Fruit fly (Drosophila melanogaster): ENCODE measurements around the gene CG8565.

CG8565 gene

DNA sequence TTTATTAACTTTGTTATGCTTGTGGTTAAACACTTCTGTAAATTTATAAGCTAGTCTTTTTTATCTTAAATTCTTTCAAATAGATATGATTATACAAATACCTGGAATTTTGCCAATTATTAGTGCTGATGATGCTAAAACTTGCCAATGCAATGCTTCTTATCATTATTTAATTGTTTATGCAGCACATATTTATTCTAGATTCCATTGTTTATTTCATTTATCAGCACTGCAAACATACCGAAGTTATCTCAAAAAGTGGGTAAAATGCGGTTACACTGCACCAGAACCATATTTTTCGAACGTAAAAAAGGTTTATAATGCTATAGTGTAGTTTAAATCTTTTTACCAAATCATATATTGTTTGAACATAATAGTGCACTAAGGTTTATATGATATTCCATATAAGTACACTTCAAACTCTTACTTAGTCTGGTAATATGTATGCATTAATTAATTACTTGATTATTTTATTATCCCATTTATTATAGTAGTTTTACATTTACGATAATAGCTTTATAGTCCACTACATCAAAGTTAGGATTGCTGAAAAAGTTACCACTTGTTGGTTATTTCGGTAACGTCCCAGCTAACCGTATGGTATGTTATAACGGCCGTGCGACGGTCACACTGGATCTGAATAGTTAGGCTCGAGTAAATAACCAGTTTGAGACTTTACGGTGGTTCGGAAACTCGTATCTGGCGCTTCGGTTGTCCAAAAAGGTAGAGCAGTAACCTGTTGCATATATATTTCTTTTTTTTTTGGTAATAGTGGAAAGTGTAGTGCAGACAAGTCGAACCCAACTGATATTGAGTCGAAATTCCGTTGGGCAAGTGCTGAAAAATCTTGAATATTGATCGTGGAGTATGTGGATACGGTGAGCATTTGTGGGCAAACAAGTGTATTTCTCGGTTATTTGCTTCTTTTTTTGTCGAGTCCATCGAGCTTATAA, 49.1 kb upstream of the CG8565 start, which contains the start of gene Rhp (continued):
- TF ChIP-seq fkh (GFP tag; optimal IDR thresholded peaks at IDR 0.05) (peak; percentile 64), CG9139 (GFP tag; optimal IDR thresholded peaks at IDR 0.05) (peak; percentile 69), dac (GFP tag; optimal IDR thresholded peaks at IDR 0.05) (no peak), svp (GFP tag) (no peak), Eip93F (GFP tag; optimal IDR thresholded peaks at IDR 0.05) (no peak), CG3919 (GFP tag; optimal IDR thresholded peaks at IDR 0.05) (peak; percentile 52), CG6276 (GFP tag; optimal IDR thresholded peaks at IDR 0.05) (no peak), CG8632 (GFP tag; optimal IDR thresholded peaks at IDR 0.05) (peak; percentile 76), cyc (GFP tag; optimal IDR thresholded peaks at IDR 0.05) (peak; percentile 8), CG10631 (GFP tag; optimal IDR thresholded peaks at IDR 0.05) (peak; percentile 72), CG6792 (GFP tag; optimal IDR thresholded peaks at IDR 0.05) (peak; percentile 62), salr (GFP tag; optimal IDR thresholded peaks at IDR 0.05) (no peak), eg (GFP tag; IDR thresholded peaks at IDR 0.05) (peak; percentile 47; the same call in 1 of the 3 replicates), CG15336 (GFP tag; IDR thresholded peaks at IDR 0.05) (no peak), CG6808 (GFP tag; optimal IDR thresholded peaks at IDR 0.05) (peak; percentile 79), net (GFP tag; optimal IDR thresholded peaks at IDR 0.05) (no peak), CG8319 (GFP tag; optimal IDR thresholded peaks at IDR 0.05) (peak; percentile 22), vri (GFP tag; optimal IDR thresholded peaks at IDR 0.05) (peak; percentile 40), CG10669 (GFP tag; optimal IDR thresholded peaks at IDR 0.05) (peak; percentile 76)

DNA sequence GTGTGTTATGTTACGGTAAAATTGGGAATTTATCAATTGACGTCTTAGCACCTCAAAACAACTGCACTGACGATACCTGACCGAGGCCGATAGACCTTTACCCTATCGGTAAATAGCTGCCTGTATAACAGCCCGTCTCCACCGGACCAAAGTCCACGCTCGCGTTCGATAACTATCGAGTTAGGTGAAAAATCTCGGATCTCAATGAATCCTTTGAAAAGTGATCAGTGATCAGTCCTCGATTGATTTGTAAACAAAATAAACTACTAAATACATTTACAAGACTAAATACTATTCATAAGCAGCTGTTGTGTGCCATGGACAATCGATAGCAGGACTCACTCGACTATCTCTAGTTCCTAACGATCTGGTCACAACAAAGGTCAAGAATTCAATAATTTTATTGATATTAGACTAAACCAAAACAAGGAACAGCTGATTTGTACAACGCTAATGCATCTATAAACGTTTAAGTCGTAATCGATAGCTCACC, 41.6 kb upstream of the CG8565 start, which contains the start of gene sordd1:
Gene sordd1 (minus strand): TSS at position 78 of the 493 bp plus-strand sequence.
- peak; percentile 16 for TF ChIP-seq Eip78C (GFP tag)

dm6 chrX:15799085-15799557, 38.5 kb upstream of the CG8565 start, which contains the start of the genes sordd2 and CG15602:
sordd2 (minus strand) TSS chrX:15799162.
CG15602 (plus strand) TSS chrX:15799426.
- peak; percentile 23 for TF ChIP-seq Eip78C (GFP tag)
- TF ChIP-seq svp (GFP tag) = peak; percentile 84
- TF ChIP-seq eg (GFP tag; IDR thresholded peaks at IDR 0.05) = 0 out of 3 replicates have a peak, but pooled peaks have one; percentile 44

- TF ChIP-seq CG31627 (GFP tag; optimal IDR thresholded peaks at IDR 0.05) (peak; percentile 13), Lpt (GFP tag; optimal IDR thresholded peaks at IDR 0.05) (no peak), topi (GFP tag; optimal IDR thresholded peaks at IDR 0.05) (no peak), Hr4 (GFP tag; optimal IDR thresholded peaks at IDR 0.05) (no peak), spab (GFP tag; optimal IDR thresholded peaks at IDR 0.05) (no peak), Blimp-1 (GFP tag; optimal IDR thresholded peaks at IDR 0.05) (no peak), CG6808 (GFP tag; optimal IDR thresholded peaks at IDR 0.05) (no peak), Eip78C (GFP tag) (peak; percentile 12), dac (GFP tag; optimal IDR thresholded peaks at IDR 0.05) (no peak), svp (GFP tag) (peak; percentile 68), CG7368 (GFP tag; optimal IDR thresholded peaks at IDR 0.05) (no peak), CG3919 (GFP tag; optimal IDR thresholded peaks at IDR 0.05) (peak; percentile 42), Smox (GFP tag; optimal IDR thresholded peaks at IDR 0.05) (no peak), fkh (GFP tag; optimal IDR thresholded peaks at IDR 0.05) (no peak), CG10669 (GFP tag; optimal IDR thresholded peaks at IDR 0.05) (no peak), cyc (GFP tag; optimal IDR thresholded peaks at IDR 0.05) (no peak), Sox15 (GFP tag; optimal IDR thresholded peaks at IDR 0.05) (no peak), esn (GFP tag; optimal IDR thresholded peaks at IDR 0.05) (peak; percentile 47), CG34406 (GFP tag; optimal IDR thresholded peaks at IDR 0.05) (peak; percentile 33), dsx (GFP tag; optimal IDR thresholded peaks at IDR 0.05; ENCODE audit: poor library complexity, severe bottlenecking) (peak; percentile 23), CG4318 (GFP tag; optimal IDR thresholded peaks at IDR 0.05) (no peak), CG8119 (GFP tag; IDR thresholded peaks at IDR 0.05) (no peak), Ets96B (tag; optimal IDR thresholded peaks at IDR 0.05) (peak; percentile 20), CG11762 (GFP tag; optimal IDR thresholded peaks at IDR 0.05; ENCODE audit: insufficient read depth) (no peak), net (GFP tag; optimal IDR thresholded peaks at IDR 0.05) (no peak), Met (GFP tag; optimal IDR thresholded peaks at IDR 0.05) (no peak), Ets21C (GFP tag; optimal IDR thresholded peaks at IDR 0.05) (no peak), pdm3 (GFP tag; optimal IDR thresholded peaks at IDR 0.05) (no peak), eg (GFP tag; IDR thresholded peaks at IDR 0.05) (peak; percentile 21; the same call in 1 of the 3 replicates)
Observed at dm6 chrX:15802880-15803650, 34.6 kb upstream of the CG8565 start.
